Fruit fly (Drosophila melanogaster) whole organism, larva: Measurements from ENCODE around the gene Ppt1.

Experiments used
- noc ChIP-seq: fragments of 200-800 bp; sonication (Bioruptor generic); optimal IDR thresholded peaks from 3 replicates; lab custom pipeline; 2019; ENCODE audit warnings: missing biosample characterization, mild to moderate bottlenecking, missing genetic modification characterization, moderate library complexity

Gene Ppt1

DNA sequence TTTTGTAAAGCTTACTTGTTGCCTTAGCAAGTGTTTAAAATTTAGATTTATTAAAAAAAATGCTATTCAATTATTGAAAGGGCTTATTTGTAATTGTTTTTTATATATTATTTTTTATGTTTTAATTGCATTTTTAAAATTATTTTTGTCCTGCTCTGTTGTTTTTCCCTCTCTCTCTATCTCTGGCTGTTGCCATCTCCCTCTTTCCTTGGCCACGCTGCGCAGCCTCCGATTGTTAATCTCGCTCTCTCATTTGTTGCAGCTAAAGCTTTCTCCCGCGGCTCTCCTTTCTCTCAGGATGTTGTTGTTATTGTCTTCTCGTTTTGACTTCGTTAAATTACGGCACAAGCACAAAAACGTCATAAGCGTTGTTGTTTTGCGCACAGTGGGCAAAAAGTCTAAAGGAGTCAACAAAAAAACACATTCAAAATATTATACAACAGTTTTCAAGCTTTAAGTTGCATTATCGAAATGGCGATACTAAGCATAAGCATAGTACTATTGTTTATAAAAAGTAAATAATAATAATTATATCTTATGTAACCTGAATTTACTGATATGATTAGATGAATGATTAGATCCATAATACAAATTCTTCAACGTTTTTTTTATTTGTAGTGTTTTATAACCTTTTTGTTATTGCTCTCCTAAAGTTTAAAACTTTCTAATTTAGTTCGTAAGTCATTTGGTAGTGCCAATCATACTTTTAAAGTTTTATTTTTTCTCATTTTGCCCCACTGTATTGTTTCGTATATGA is 4.2 kb upstream of the Ppt1 start:
- TF ChIP-seq noc: no peak

- TF ChIP-seq noc: no peak
Observed at dm6 chrX:8693520-8693919, 3.5 kb upstream of the Ppt1 start, which contains the start of gene CG11294. Gene CG11294 (minus strand): TSS chrX:8693620.

DNA sequence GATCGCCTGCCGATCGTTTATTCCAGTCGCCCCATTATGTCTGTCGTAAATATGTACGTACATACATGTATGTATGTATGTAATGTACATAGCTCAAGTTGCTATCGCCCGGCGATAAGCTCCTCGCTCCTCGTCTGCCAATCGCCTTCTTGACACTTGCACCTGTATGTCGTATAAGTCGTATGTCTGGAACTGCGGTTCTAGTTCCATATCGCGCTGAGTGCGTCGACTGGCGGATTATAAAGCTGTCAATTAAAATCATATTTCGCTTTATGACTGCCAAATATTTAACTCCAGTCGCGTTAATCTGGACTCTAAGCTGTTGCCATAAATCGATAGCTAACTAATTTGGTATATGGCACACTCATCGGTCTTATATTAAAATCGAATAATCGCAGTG is 4.6 kb downstream of the Ppt1 start:
- peak; percentile 92 for TF ChIP-seq noc

DNA sequence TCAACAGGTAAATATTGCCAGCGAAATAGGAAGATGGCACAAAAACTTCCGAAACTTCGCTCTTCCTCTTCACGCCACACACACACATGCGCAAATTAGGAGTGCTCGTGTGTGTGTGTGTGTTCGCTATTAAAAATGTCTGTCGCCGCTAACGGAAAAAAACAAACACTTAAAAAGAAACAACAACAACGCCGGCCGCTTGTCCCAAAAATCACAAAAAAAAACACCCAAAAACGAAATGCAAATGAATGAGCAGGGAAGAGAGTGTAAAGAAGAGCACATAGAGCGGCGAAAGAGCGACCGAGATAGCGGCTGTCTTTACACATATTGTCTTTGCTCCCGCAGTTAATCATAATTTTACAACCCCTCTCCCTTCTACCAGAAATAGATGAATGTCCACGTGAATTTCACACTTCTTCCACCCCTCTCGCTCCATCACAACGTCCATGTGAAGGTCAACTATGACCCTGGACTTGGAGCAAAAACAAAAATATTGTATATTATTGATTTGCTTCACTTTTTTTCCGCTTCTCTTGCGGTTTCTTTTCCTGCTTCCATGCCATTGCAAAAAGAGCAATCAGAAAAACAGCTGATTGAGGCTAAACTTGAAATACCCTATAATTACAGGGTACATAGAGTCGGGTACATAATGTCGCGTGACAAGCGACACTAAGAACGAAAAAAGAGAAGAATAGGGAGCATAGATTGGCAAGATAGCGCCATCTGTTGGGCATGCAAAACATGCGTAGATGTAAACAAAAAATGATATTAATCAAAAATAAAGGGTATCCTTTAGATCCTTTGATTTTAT is 8.0 kb downstream of the Ppt1 start:
- TF ChIP-seq noc: no peak

- TF ChIP-seq noc: peak; percentile 90
Observed at dm6 chrX:8681189-8681821, 8.7 kb downstream of the Ppt1 start, which contains the start of gene CAH3. Gene CAH3 (plus strand): TSS chrX:8681252.

DNA sequence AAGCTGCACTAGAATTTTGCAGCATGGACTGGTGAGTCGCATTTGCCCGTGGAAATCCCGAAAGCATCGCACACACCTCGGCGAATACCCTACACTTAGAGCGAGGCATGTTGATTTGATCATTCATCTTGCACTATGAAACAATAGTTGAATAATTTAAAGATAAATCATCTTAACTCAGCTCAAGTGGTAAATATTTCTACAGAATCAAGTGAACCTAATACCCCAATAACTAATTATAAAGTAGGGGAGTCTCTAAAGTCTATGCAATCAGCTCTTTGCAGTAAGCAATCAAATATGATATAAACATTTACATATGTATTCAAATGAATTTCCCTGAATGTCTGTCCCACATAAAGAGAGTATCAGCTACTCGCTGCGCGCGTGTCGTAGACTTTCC is 12.6 kb downstream of the Ppt1 start:
- TF ChIP-seq noc: no peak

DNA sequence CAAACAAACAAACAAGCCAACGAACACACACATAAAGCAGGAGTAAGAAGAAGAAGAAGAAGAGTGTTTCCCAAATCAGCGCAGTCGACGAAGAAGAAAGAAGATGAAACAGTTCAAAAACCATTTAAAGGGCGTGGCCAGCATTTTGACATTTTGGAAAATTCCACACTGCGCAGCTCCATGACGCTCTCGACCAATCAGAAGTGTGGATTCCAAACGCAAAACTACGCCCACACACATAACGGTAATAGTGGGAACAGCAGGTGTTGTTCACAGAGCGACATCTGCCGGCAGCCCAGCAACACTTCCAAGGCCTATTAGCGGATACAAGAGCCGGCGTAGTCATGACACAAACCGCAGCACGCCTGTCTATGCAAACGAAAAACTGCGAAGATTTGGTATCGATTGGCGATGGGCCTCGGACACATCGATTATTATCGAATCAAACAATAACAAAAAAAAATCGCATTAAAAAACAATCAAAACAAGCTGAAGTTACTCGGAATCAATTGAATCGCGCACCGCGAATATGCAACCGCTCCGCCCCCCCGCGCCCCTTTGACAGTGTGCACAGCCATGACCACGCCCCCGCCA is 13.3 kb downstream of the Ppt1 start, which contains the start of gene Rubicon:
TSS of gene Rubicon (plus strand) at position 433 of the 594 bp plus-strand sequence.
- no peak for TF ChIP-seq noc

DNA sequence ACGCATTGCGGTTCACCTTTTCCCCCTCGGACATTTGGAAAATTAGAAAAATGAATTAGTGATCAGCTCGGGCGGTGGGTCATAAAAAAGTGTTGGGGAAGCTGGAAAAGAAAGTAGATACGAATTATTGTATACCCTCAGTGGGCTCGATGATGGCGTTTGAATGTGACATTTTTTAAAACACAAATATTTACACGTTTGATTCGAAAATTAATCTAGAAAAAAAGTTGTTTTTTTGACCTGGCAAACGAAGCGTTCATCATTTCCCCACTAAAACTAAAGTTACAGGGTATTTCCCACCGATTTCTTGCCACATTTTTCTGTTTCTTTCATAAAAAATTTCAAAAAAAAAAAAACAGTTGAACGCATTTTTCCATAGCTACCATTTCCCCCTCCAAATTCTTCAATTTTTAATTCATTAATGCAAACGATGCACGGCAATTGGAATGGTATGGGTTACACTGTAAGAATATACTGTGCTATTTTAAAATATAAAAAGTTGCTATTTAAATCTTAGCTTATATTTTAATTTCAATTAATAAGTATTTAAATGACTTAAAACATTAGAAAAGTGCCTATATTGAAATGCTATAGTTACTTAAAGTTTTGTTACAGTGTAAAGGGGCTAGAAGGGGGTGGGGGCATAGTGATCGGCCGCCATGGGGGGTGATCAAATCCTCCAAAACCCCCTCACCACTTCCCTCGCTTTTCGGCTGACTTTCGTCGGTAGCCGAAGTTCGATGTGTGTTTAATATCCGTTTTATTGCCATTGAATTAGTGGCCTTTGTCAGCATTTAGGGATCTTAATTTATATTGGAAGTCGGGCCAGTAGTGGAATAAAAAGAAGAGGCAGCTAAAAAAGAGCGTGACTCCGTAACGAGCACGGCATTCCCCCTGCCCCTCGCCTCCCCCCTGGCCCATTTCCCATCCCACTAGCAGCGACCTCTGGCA is 18.4 kb downstream of the Ppt1 start:
- TF ChIP-seq noc: no peak

DNA sequence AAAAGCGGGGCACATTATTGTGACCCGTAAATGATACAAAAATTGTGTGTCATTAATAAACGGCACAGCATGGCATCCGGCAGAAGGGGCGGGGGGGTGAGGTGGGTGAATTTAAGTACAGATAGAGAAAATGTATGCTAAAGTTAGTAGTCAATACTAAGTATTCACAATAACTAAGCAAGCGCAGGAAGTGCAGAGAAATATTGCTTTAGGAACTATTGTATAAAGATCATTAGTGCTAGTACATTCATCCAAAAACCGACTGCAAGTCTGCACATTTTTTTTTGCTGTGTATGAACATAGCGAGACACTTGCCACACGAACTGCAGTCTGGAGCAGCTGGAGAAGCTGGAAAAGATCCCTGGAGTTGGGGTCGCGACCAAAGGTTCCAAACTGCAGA is 20.6 kb downstream of the Ppt1 start:
- TF ChIP-seq noc: no peak

dm6 chrX:8667709-8668108 is 22.3 kb downstream of the Ppt1 start:
- no peak for TF ChIP-seq noc

DNA sequence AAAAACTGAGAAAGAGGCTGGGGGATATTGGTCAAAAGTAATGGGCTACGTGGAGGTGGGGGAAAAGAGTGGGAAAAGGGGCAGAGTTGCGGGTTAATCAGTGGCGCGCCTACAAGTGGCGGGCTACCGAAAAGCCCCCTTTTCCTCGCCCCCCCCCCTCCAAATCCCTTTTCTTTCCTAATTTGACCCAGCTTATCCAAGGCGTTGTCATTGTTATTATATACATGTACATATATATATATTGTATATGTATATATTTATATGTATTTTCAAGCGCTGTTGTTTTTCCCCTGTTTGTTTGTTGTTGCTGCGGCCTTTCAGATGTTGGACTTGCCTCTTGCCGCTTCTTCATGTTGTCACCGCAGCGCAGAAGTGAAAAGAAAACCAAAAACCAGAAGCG is 23.0 kb downstream of the Ppt1 start:
- TF ChIP-seq noc: no peak

dm6 chrX:8665576-8666297 is 24.3 kb downstream of the Ppt1 start:
- no peak for TF ChIP-seq noc

DNA sequence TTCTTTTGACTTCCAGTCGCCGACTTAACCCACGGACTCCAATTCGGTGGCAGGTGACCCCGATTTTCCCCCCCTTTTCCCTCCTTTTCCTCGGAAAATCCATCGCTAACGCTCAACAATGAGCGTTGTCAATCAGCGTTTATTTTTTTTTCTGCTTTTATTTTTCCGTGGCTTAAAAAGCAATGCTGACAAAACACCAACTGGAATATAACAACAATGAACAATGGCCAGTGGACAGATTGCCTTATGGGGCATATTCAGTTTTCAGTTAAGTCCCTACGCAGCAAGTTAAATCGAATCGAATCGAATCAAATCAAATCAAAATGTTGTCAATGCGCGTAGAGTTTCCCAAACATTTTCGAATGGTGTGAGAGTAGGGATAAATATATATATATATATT is 26.2 kb downstream of the Ppt1 start:
- no peak for TF ChIP-seq noc

DNA sequence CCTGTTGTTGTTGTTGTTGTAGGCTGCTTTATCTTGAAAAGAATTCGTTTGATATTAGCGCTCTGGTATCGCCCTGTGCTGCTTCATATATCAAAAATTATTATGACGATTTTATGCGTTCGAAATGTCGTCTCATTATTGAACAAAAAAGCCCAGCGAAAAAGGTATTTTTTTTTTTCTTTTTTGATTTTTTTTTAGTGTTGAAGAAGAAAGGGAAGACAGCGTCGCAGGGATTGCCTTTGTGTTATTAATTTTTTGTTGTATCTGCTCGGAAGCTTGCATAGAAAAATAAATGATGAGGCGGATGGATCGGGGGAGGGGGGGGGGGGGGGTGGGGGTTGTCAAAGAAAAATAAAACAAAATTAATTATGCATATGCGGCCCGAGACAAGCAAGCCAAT is 27.8 kb downstream of the Ppt1 start:
- TF ChIP-seq noc: no peak
